Worm (Caenorhabditis elegans): ENCODE data around the gene sel-7.
"Not testable (repeated sequence)": the region's sequence is repeated elsewhere in the genome, so short reads cannot be mapped to it uniquely, and the experiment has no call there.

DNA sequence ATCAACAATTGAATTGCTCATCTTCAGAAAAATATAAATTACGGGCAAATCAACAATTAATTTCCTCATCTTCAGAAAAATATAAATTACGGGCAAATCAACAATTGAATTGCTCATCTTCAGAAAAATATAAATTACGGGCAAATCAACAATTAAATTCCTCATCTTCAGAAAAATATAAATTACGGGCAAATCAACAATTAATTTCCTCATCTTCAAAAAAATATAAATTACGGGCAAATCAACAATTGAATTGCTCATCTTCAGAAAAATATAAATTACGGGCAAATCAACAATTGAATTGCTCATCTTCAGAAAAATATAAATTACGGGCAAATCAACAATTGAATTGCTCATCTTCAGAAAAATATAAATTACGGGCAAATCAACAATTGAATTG is 46.4 kb upstream of the sel-7 start:
- not testable (repeated sequence) for TF ChIP-seq ceh-13 (GFP tag; optimal IDR thresholded peaks at IDR 0.05); ama-1 (optimal IDR thresholded peaks at IDR 0.05); tra-4 (tag; optimal IDR thresholded peaks at IDR 0.05); sea-1 (GFP tag; conservative IDR thresholded peaks at IDR 0.05); hmbx-1 (tag; optimal IDR thresholded peaks at IDR 0.05); ets-7 (tag; optimal IDR thresholded peaks at IDR 0.05); F13C5.2 (tag; optimal IDR thresholded peaks at IDR 0.05)
